Worm (Caenorhabditis elegans) whole organism, L4 larva: ENCODE measurements around the gene F49E10.4.
A peak's percentile ranks its signal among the peaks of the same experiment; 100 is the strongest.

Experiments used
- D1046.2 ChIP-seq: fragments of 200-800 bp; sonication (Bioruptor generic); IDR thresholded peaks from 2 replicates; pipeline ENCODE4 v1.3.6; 2022; ENCODE audit warnings: missing genetic modification characterization, missing compliant biosample characterization
- F10B5.3 ChIP-seq: sonication (generic microtip); optimal IDR thresholded peaks from 2 replicates; lab custom pipeline; 2016; ENCODE audit warnings: mild to moderate bottlenecking, missing genetic modification characterization, missing compliant biosample characterization
- F49E8.2 ChIP-seq: sonication (generic microtip); optimal IDR thresholded peaks from 2 replicates; lab custom pipeline; 2016; ENCODE audit warnings: missing compliant biosample characterization, mild to moderate bottlenecking, missing genetic modification characterization, borderline replicate concordance
- Y48G9A.11 ChIP-seq: fragments of 200-800 bp; sonication (Bioruptor generic); IDR thresholded peaks from 2 replicates; pipeline ENCODE4 v1.3.6; 2022; ENCODE audit warnings: missing genetic modification reagents, missing genetic modification characterization, missing compliant biosample characterization
- Y5F2A.4 ChIP-seq: fragments of 200-800 bp; sonication (Bioruptor generic); optimal IDR thresholded peaks from 2 replicates; lab custom pipeline; 2018; ENCODE audit warnings: mild to moderate bottlenecking, missing genetic modification characterization, missing compliant biosample characterization
- Y75B8A.6 ChIP-seq: fragments of 200-800 bp; sonication (Bioruptor generic); IDR thresholded peaks from 2 replicates; pipeline ENCODE4 v1.3.6; 2022; ENCODE audit warnings: missing genetic modification reagents, missing genetic modification characterization, missing compliant biosample characterization
- ZK337.2 ChIP-seq: fragments of 200-800 bp; sonication (Bioruptor generic); IDR thresholded peaks from 2 replicates; pipeline ENCODE4 v1.3.6; 2022; ENCODE audit warnings: missing genetic modification reagents, missing genetic modification characterization, missing compliant biosample characterization
- ZK546.5 ChIP-seq, 2 experiments: sonication (generic microtip); optimal IDR thresholded peaks; 2 replicates each; lab custom pipeline; 2017; ENCODE audit warnings: missing biosample characterization in 2 of 2, missing genetic modification characterization in 2 of 2
- aha-1 ChIP-seq: fragments of 150-350 bp; peaks from one replicate; lab custom pipeline; 2014; ENCODE audit warnings: missing biosample characterization, missing genetic modification characterization
- aly-2 ChIP-seq: sonication (generic microtip); optimal IDR thresholded peaks from 2 replicates; lab custom pipeline; 2018; ENCODE audit warnings: missing biosample characterization, missing genetic modification characterization
- arid-1 ChIP-seq: fragments of 200-800 bp; sonication (Bioruptor generic); conservative IDR thresholded peaks from 2 replicates; pipeline ENCODE4 v1.3.6; 2022; ENCODE audit warnings: missing genetic modification reagents, missing genetic modification characterization, missing compliant biosample characterization
- ceh-32 ChIP-seq: sonication (generic microtip); optimal IDR thresholded peaks from 2 replicates; lab custom pipeline; 2016; ENCODE audit warnings: mild to moderate bottlenecking, missing genetic modification characterization, missing compliant biosample characterization; ENCODE audit not compliant: poor library complexity
- ceh-44 ChIP-seq: fragments of 200-800 bp; sonication (Bioruptor generic); IDR thresholded peaks from 2 replicates; pipeline ENCODE4 v1.3.6; 2022; ENCODE audit warnings: missing genetic modification reagents, missing genetic modification characterization, missing compliant biosample characterization
- ceh-62 ChIP-seq: sonication (generic microtip); optimal IDR thresholded peaks from 2 replicates; lab custom pipeline; 2017; ENCODE audit warnings: missing biosample characterization, missing genetic modification characterization
- ceh-82 ChIP-seq: sonication (generic microtip); optimal IDR thresholded peaks from 2 replicates; lab custom pipeline; 2017; ENCODE audit warnings: missing biosample characterization, missing genetic modification characterization
- daf-16 ChIP-seq, 3 experiments: sonication (generic microtip); optimal IDR thresholded peaks; 2 replicates each; lab custom pipeline; 2016 to 2017; ENCODE audit warnings: missing genetic modification characterization in 3 of 3, missing genetic modification reagents in 3 of 3, mild to moderate bottlenecking in 2 of 3, missing compliant biosample characterization in 2 of 3, missing biosample characterization in 1 of 3, moderate library complexity in 1 of 3
- dmd-9 ChIP-seq: fragments of 200-800 bp; sonication (Bioruptor generic); IDR thresholded peaks from 2 replicates; pipeline ENCODE4 v1.3.6; 2022; ENCODE audit warnings: missing genetic modification reagents, missing genetic modification characterization, missing compliant biosample characterization
- duxl-1 ChIP-seq: sonication (generic microtip); optimal IDR thresholded peaks from 2 replicates; lab custom pipeline; 2016; ENCODE audit warnings: mild to moderate bottlenecking, missing genetic modification characterization, moderate library complexity, missing compliant biosample characterization; ENCODE audit not compliant: poor library complexity
- egl-27 ChIP-seq: sonication (generic microtip); optimal IDR thresholded peaks from 3 replicates; lab custom pipeline; 2017; ENCODE audit warnings: missing biosample characterization, missing genetic modification reagents, missing genetic modification characterization
- fkh-10 ChIP-seq: fragments of 150-350 bp; optimal IDR thresholded peaks from 2 replicates; lab custom pipeline; 2014; ENCODE audit warnings: missing biosample characterization, missing genetic modification reagents, missing genetic modification characterization
- jun-1 ChIP-seq: fragments of 150-350 bp; optimal IDR thresholded peaks from 2 replicates; lab custom pipeline; 2014; ENCODE audit warnings: missing biosample characterization, missing genetic modification reagents, missing genetic modification characterization
- lim-7 ChIP-seq: fragments of 200-800 bp; sonication (Bioruptor generic); IDR thresholded peaks from 2 replicates; pipeline ENCODE4 v1.3.6; 2022; ENCODE audit warnings: missing genetic modification characterization, missing compliant biosample characterization
- lin-15B ChIP-seq: fragments of 150-350 bp; sonication (generic microtip); optimal IDR thresholded peaks from 3 replicates; lab custom pipeline; 2014; ENCODE audit warnings: missing biosample characterization, missing genetic modification characterization
- lin-39 ChIP-seq: fragments of 150-350 bp; optimal IDR thresholded peaks from 2 replicates; lab custom pipeline; 2014; ENCODE audit warnings: missing biosample characterization, missing genetic modification reagents, missing genetic modification characterization
- lir-3 ChIP-seq: sonication (generic microtip); optimal IDR thresholded peaks from 2 replicates; lab custom pipeline; 2016; ENCODE audit warnings: mild to moderate bottlenecking, missing genetic modification characterization, missing compliant biosample characterization
- madf-5 ChIP-seq, 2 experiments: fragments of 200-800 bp; sonication (Bioruptor generic); IDR thresholded peaks; 2 replicates each; pipeline ENCODE4 v1.3.6; 2022; ENCODE audit warnings: missing compliant biosample characterization in 2 of 2, missing genetic modification characterization in 2 of 2
- madf-9 ChIP-seq: fragments of 200-800 bp; sonication (Bioruptor generic); conservative IDR thresholded peaks from 2 replicates; pipeline ENCODE4 v1.3.6; 2022; ENCODE audit warnings: missing genetic modification reagents, missing genetic modification characterization, missing compliant biosample characterization
- mdt-29 ChIP-seq: fragments of 200-800 bp; sonication (Bioruptor generic); IDR thresholded peaks from 2 replicates; pipeline ENCODE4 v1.3.6; 2022; ENCODE audit warnings: missing genetic modification reagents, missing genetic modification characterization, missing compliant biosample characterization
- mep-1 ChIP-seq: fragments of 150-350 bp; sonication (generic microtip); optimal IDR thresholded peaks from 3 replicates; lab custom pipeline; 2014; ENCODE audit warnings: missing biosample characterization, missing genetic modification characterization
- mes-2 ChIP-seq: sonication (generic microtip); optimal IDR thresholded peaks from 2 replicates; lab custom pipeline; 2016; ENCODE audit warnings: missing genotype, mild to moderate bottlenecking, missing genetic modification characterization, missing compliant biosample characterization; ENCODE audit not compliant: poor library complexity, severe bottlenecking
- nhr-102 ChIP-seq: sonication (generic microtip); optimal IDR thresholded peaks from 2 replicates; lab custom pipeline; 2016; ENCODE audit warnings: mild to moderate bottlenecking, missing genetic modification characterization, moderate library complexity, missing compliant biosample characterization
- nhr-11 ChIP-seq: fragments of 150-350 bp; optimal IDR thresholded peaks from 2 replicates; lab custom pipeline; 2014; ENCODE audit warnings: missing biosample characterization, missing genetic modification characterization
- nhr-25 ChIP-seq: sonication (generic microtip); optimal IDR thresholded peaks from 2 replicates; lab custom pipeline; 2017; ENCODE audit warnings: missing genetic modification characterization, mild to moderate bottlenecking, missing compliant biosample characterization, antibody characterized with exemption, moderate library complexity, borderline replicate concordance; ENCODE audit not compliant: insufficient read depth
- nhr-28 ChIP-seq: fragments of 150-350 bp; optimal IDR thresholded peaks from 2 replicates; lab custom pipeline; 2014; ENCODE audit warnings: missing biosample characterization, missing genetic modification characterization
- nhr-6 ChIP-seq: fragments of 150-350 bp; optimal IDR thresholded peaks from 2 replicates; lab custom pipeline; 2014; ENCODE audit warnings: missing biosample characterization, missing genetic modification characterization
- nhr-77 ChIP-seq: fragments of 150-350 bp; optimal IDR thresholded peaks from 2 replicates; lab custom pipeline; 2014; ENCODE audit warnings: missing biosample characterization, missing genetic modification characterization
- pha-4 ChIP-seq, 2 experiments: fragments of 150-350 bp in 1 of 2; fragments of 200-800 bp in 1 of 2; sonication (Bioruptor generic) in 1 of 2; IDR thresholded peaks in 1 of 2; optimal IDR thresholded peaks in 1 of 2; 2 replicates each; pipeline versions ENCODE4 v1.3.6 to Lab custom; 2014 to 2022; ENCODE audit warnings: missing genetic modification characterization in 2 of 2, missing genetic modification reagents in 2 of 2, missing biosample characterization in 1 of 2, missing compliant biosample characterization in 1 of 2
- php-3 ChIP-seq: fragments of 200-800 bp; sonication (Bioruptor generic); IDR thresholded peaks from 2 replicates; pipeline ENCODE4 v1.3.6; 2022; ENCODE audit warnings: missing genetic modification reagents, missing genetic modification characterization, missing compliant biosample characterization
- pqm-1 ChIP-seq: sonication (generic microtip); optimal IDR thresholded peaks from 2 replicates; lab custom pipeline; 2017; ENCODE audit warnings: missing biosample characterization, missing genetic modification characterization
- saeg-2 ChIP-seq: fragments of 200-800 bp; sonication (Bioruptor generic); IDR thresholded peaks from 2 replicates; pipeline ENCODE4 v1.3.6; 2022; ENCODE audit warnings: missing genetic modification reagents, missing genetic modification characterization, missing compliant biosample characterization
- skn-1 ChIP-seq: fragments of 150-350 bp; optimal IDR thresholded peaks from 2 replicates; lab custom pipeline; 2014; ENCODE audit warnings: missing biosample characterization, missing genetic modification characterization
- snpc-4 ChIP-seq: fragments of 150-350 bp; optimal IDR thresholded peaks from 2 replicates; lab custom pipeline; 2014; ENCODE audit warnings: missing biosample characterization, missing genetic modification characterization
- spr-3 ChIP-seq: fragments of 200-800 bp; sonication (Bioruptor generic); optimal IDR thresholded peaks from 2 replicates; lab custom pipeline; 2018; ENCODE audit warnings: mild to moderate bottlenecking, missing genetic modification characterization, missing compliant biosample characterization
- tra-1 ChIP-seq: fragments of 200-800 bp; sonication (Bioruptor generic); IDR thresholded peaks from 2 replicates; pipeline ENCODE4 v1.3.6; 2022; ENCODE audit warnings: missing genetic modification reagents, missing genetic modification characterization, missing compliant biosample characterization
- unc-130 ChIP-seq: sonication (generic microtip); optimal IDR thresholded peaks from 2 replicates; lab custom pipeline; 2016; ENCODE audit warnings: missing genetic modification reagents, missing genetic modification characterization, missing compliant biosample characterization
- unc-39 ChIP-seq: sonication (generic microtip); optimal IDR thresholded peaks from 2 replicates; lab custom pipeline; 2017; ENCODE audit warnings: missing biosample characterization, missing genetic modification characterization
- unc-62 ChIP-seq, 3 experiments: fragments of 150-350 bp in 1 of 3; sonication (generic microtip); optimal IDR thresholded peaks in 2 of 3; peaks in 1 of 3; 1 replicate in 1 of 3; 2 replicates in 2 of 3; lab custom pipeline; 2014 to 2017; ENCODE audit warnings: missing biosample characterization in 3 of 3, missing genetic modification characterization in 3 of 3, missing genetic modification reagents in 3 of 3, missing genotype in 1 of 3
- zag-1 ChIP-seq: fragments of 150-350 bp; optimal IDR thresholded peaks from 2 replicates; lab custom pipeline; 2014; ENCODE audit warnings: missing biosample characterization, missing genetic modification characterization
- zip-11 ChIP-seq: fragments of 200-800 bp; sonication (Bioruptor generic); IDR thresholded peaks from 2 replicates; pipeline ENCODE4 v1.3.6; 2022; ENCODE audit warnings: missing genetic modification characterization, missing compliant biosample characterization
- zip-2 ChIP-seq: fragments of 150-350 bp; optimal IDR thresholded peaks from 2 replicates; lab custom pipeline; 2014; ENCODE audit warnings: missing biosample characterization, missing genetic modification characterization
- ztf-11 ChIP-seq: fragments of 150-350 bp; optimal IDR thresholded peaks from 2 replicates; lab custom pipeline; 2014; ENCODE audit warnings: missing biosample characterization, missing genetic modification characterization

Gene F49E10.4

DNA sequence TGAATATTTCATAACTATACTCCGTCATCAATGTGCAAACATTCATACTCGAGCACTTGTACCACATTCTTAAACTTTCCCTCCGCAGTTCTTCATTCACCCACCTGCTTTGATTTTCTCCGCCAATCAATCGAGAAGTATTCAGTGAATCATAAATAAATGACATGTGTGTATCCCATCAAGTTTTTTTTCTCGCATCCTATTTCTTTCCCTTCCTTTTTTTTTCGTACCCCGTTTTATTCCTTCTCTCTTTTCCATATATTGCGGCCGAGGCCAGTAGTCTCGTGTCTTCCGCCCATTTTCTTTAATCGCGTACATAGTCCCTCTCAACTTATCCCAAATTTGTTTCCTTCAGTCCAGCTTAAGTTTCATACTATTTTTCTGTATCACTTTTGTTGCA is 27.0 kb upstream of the F49E10.4 start, which contains the start of gene atat-2:
atat-2 (plus strand) TSS at position 398 of the 400 bp plus-strand sequence.
- TF ChIP-seq jun-1: no peak
- no peak for TF ChIP-seq ceh-82
- no peak for TF ChIP-seq saeg-2
- no peak for TF ChIP-seq F10B5.3
- TF ChIP-seq F49E8.2 (tag; lab: Kevin White, UChicago): no peak
- no peak for TF ChIP-seq unc-130 (GFP tag; lab: Kevin White, UChicago)
- TF ChIP-seq nhr-77 (tag; lab: Kevin White, UChicago): no peak
- no peak for TF ChIP-seq daf-16 (GFP tag; optimal IDR thresholded peaks at IDR 0.05; lab: Kevin White, UChicago)
- TF ChIP-seq daf-16 (tag; optimal IDR thresholded peaks at IDR 0.05; lab: Kevin White, UChicago): no peak
- no peak for TF ChIP-seq arid-1 (GFP tag; lab: Robert Waterston, UW)
- TF ChIP-seq D1046.2 (GFP tag; lab: Robert Waterston, UW): no peak
- no peak for TF ChIP-seq mes-2 (tag; lab: Kevin White, UChicago)
- TF ChIP-seq ceh-32 (tag; lab: Kevin White, UChicago): no peak
- TF ChIP-seq pha-4 (GFP tag; IDR thresholded peaks at IDR 0.05; lab: Robert Waterston, UW): no peak
- no peak for TF ChIP-seq pha-4 (tag; optimal IDR thresholded peaks at IDR 0.05; lab: Kevin White, UChicago)
- no peak for TF ChIP-seq Y48G9A.11 (GFP tag; lab: Robert Waterston, UW)
- no peak for TF ChIP-seq Y75B8A.6
- TF ChIP-seq lir-3: no peak
- TF ChIP-seq zip-2 (tag; lab: Kevin White, UChicago): no peak
- TF ChIP-seq pqm-1 (tag; lab: Kevin White, UChicago): no peak
- peak; percentile 19 for TF ChIP-seq aha-1
- TF ChIP-seq Y5F2A.4 (GFP tag; lab: Kevin White, UChicago): no peak
- TF ChIP-seq duxl-1: no peak
- no peak for TF ChIP-seq nhr-102 (tag; lab: Kevin White, UChicago)
- TF ChIP-seq ceh-62: no peak
- no peak for TF ChIP-seq unc-62 (GFP tag; optimal IDR thresholded peaks at IDR 0.05 in 1 of 2; lab: Kevin White, UChicago)
- TF ChIP-seq unc-62 (tag; optimal IDR thresholded peaks at IDR 0.05; lab: Kevin White, UChicago): no peak
- no peak for TF ChIP-seq lim-7
- TF ChIP-seq nhr-6 (tag; lab: Kevin White, UChicago): peak; percentile 20
- no peak for TF ChIP-seq lin-15B (tag; lab: Kevin White, UChicago)
- TF ChIP-seq ztf-11 (tag; lab: Kevin White, UChicago): no peak
- TF ChIP-seq mdt-29 (GFP tag; lab: Robert Waterston, UW): no peak
- TF ChIP-seq unc-39 (tag; lab: Kevin White, UChicago): no peak
- TF ChIP-seq madf-5 (GFP tag; IDR thresholded peaks at IDR 0.05; lab: Robert Waterston, UW): no peak
- TF ChIP-seq lin-39 (tag; lab: Kevin White, UChicago): no peak
- TF ChIP-seq mep-1 (tag; lab: Kevin White, UChicago): peak; percentile 12
- TF ChIP-seq skn-1 (tag; lab: Kevin White, UChicago): no peak
- no peak for TF ChIP-seq ZK337.2
- no peak for TF ChIP-seq dmd-9
- no peak for TF ChIP-seq zip-11 (GFP tag; lab: Robert Waterston, UW)
- no peak for TF ChIP-seq madf-9 (GFP tag; lab: Robert Waterston, UW)
- TF ChIP-seq nhr-11 (tag; lab: Kevin White, UChicago): no peak
- no peak for TF ChIP-seq aly-2
- TF ChIP-seq zag-1 (tag; lab: Kevin White, UChicago): no peak
- no peak for TF ChIP-seq php-3 (GFP tag; lab: Robert Waterston, UW)
- TF ChIP-seq spr-3: no peak
- TF ChIP-seq fkh-10 (GFP tag; lab: Kevin White, UChicago): no peak
- TF ChIP-seq snpc-4 (tag; lab: Kevin White, UChicago): no peak
- no peak for TF ChIP-seq egl-27 (tag; lab: Kevin White, UChicago)
- no peak for TF ChIP-seq tra-1 (GFP tag; lab: Robert Waterston, UW)
- TF ChIP-seq ceh-44 (GFP tag; lab: Robert Waterston, UW): no peak
- no peak for TF ChIP-seq ZK546.5 (tag; optimal IDR thresholded peaks at IDR 0.05; lab: Kevin White, UChicago)
- TF ChIP-seq nhr-28 (tag; lab: Kevin White, UChicago): peak; percentile 57
- TF ChIP-seq nhr-25 (tag; lab: Kevin White, UChicago): no peak
